Worm (Caenorhabditis elegans) whole organism, L2 larva: ENCODE data around the gene nhr-270.

Source experiments
- F13H6.1 ChIP-seq: sonication (generic microtip); optimal IDR thresholded peaks from 2 replicates; lab custom pipeline; 2016; ENCODE audit warnings: missing genetic modification characterization, missing compliant biosample characterization
- Y55F3AM.14 ChIP-seq: fragments of 200-800 bp; sonication (Bioruptor generic); optimal IDR thresholded peaks from 2 replicates; lab custom pipeline; 2018; ENCODE audit warnings: mild to moderate bottlenecking, missing genetic modification characterization, missing compliant biosample characterization
- ZK546.5 ChIP-seq: sonication (generic microtip); optimal IDR thresholded peaks from 2 replicates; lab custom pipeline; 2017; ENCODE audit warnings: missing biosample characterization, missing genetic modification characterization
- alr-1 ChIP-seq: fragments of 150-350 bp; optimal IDR thresholded peaks from 2 replicates; lab custom pipeline; 2014; ENCODE audit warnings: missing biosample characterization, missing genetic modification characterization
- aly-2 ChIP-seq: fragments of 150-350 bp; optimal IDR thresholded peaks from 2 replicates; lab custom pipeline; 2014; ENCODE audit warnings: missing biosample characterization, missing genetic modification characterization
- ceh-16 ChIP-seq: fragments of 150-350 bp; optimal IDR thresholded peaks from 2 replicates; lab custom pipeline; 2014; ENCODE audit warnings: missing biosample characterization, missing genetic modification characterization
- ceh-82 ChIP-seq: fragments of 150-350 bp; optimal IDR thresholded peaks from 2 replicates; lab custom pipeline; 2014; ENCODE audit warnings: missing biosample characterization, missing genetic modification characterization
- crh-2 ChIP-seq: sonication (generic microtip); optimal IDR thresholded peaks from 2 replicates; lab custom pipeline; 2017; ENCODE audit warnings: missing biosample characterization, missing genetic modification characterization
- dmd-4 ChIP-seq: sonication (generic microtip); optimal IDR thresholded peaks from 2 replicates; lab custom pipeline; 2017; ENCODE audit warnings: missing biosample characterization, missing genetic modification characterization
- elt-1 ChIP-seq: fragments of 150-350 bp; optimal IDR thresholded peaks from 2 replicates; lab custom pipeline; 2014; ENCODE audit warnings: missing biosample characterization, missing genetic modification characterization
- fos-1 ChIP-seq: fragments of 150-350 bp; optimal IDR thresholded peaks from 2 replicates; lab custom pipeline; 2014; ENCODE audit warnings: missing biosample characterization, missing genetic modification characterization
- lin-11 ChIP-seq: fragments of 150-350 bp; sonication (generic microtip); optimal IDR thresholded peaks from 2 replicates; lab custom pipeline; 2014; ENCODE audit warnings: missing biosample characterization, missing genetic modification characterization, inconsistent platforms, mixed read lengths
- lin-13 ChIP-seq: fragments of 150-350 bp; optimal IDR thresholded peaks from 2 replicates; lab custom pipeline; 2014; ENCODE audit warnings: missing biosample characterization, missing genetic modification reagents, missing genetic modification characterization
- lin-39 ChIP-seq: fragments of 150-350 bp; optimal IDR thresholded peaks from 2 replicates; lab custom pipeline; 2014; ENCODE audit warnings: missing biosample characterization, missing genetic modification reagents, missing genetic modification characterization
- lsy-2 ChIP-seq, 2 experiments: fragments of 150-350 bp in 1 of 2; sonication (generic microtip) in 1 of 2; optimal IDR thresholded peaks; 2 replicates each; lab custom pipeline; 2014 to 2017; ENCODE audit warnings: missing biosample characterization in 2 of 2, missing genetic modification characterization in 2 of 2
- mab-5 ChIP-seq: fragments of 150-350 bp; optimal IDR thresholded peaks from 2 replicates; lab custom pipeline; 2014; ENCODE audit warnings: missing biosample characterization, missing genetic modification characterization
- mdl-1 ChIP-seq, 2 experiments: fragments of 150-350 bp in 1 of 2; sonication (generic microtip) in 1 of 2; optimal IDR thresholded peaks; 2 replicates each; lab custom pipeline; 2017; ENCODE audit warnings: missing biosample characterization in 2 of 2, missing genetic modification characterization in 2 of 2
- nhr-11 ChIP-seq: fragments of 150-350 bp; optimal IDR thresholded peaks from 2 replicates; lab custom pipeline; 2014; ENCODE audit warnings: missing biosample characterization, missing genetic modification characterization
- nhr-21 ChIP-seq: fragments of 150-350 bp; optimal IDR thresholded peaks from 2 replicates; lab custom pipeline; 2014; ENCODE audit warnings: missing biosample characterization, missing genetic modification characterization
- nhr-23 ChIP-seq: fragments of 150-350 bp; optimal IDR thresholded peaks from 2 replicates; lab custom pipeline; 2014; ENCODE audit warnings: missing biosample characterization, missing genetic modification reagents, missing genetic modification characterization
- nhr-25 ChIP-seq: fragments of 150-350 bp; sonication (generic microtip); optimal IDR thresholded peaks from 3 replicates; lab custom pipeline; 2014; ENCODE audit warnings: missing biosample characterization, missing genetic modification characterization
- nhr-6 ChIP-seq: fragments of 150-350 bp; optimal IDR thresholded peaks from 2 replicates; lab custom pipeline; 2014; ENCODE audit warnings: missing biosample characterization, missing genetic modification characterization
- peb-1 ChIP-seq: fragments of 150-350 bp; optimal IDR thresholded peaks from 2 replicates; lab custom pipeline; 2014; ENCODE audit warnings: missing biosample characterization, missing genetic modification characterization
- sem-4 ChIP-seq: fragments of 150-350 bp; optimal IDR thresholded peaks from 2 replicates; lab custom pipeline; 2014; ENCODE audit warnings: missing biosample characterization, missing genetic modification reagents, missing genetic modification characterization
- sma-3 ChIP-seq: sonication (generic microtip); optimal IDR thresholded peaks from 2 replicates; lab custom pipeline; 2016; ENCODE audit warnings: missing genetic modification reagents, missing genetic modification characterization, missing compliant biosample characterization
- sma-9 ChIP-seq, 2 experiments: fragments of 150-350 bp in 1 of 2; sonication (generic microtip) in 1 of 2; optimal IDR thresholded peaks; 2 replicates each; lab custom pipeline; 2014 to 2016; ENCODE audit warnings: missing genetic modification characterization in 2 of 2, mild to moderate bottlenecking in 1 of 2, missing biosample characterization in 1 of 2, missing compliant biosample characterization in 1 of 2, missing genetic modification reagents in 1 of 2, moderate library complexity in 1 of 2
- unc-55 ChIP-seq: fragments of 150-350 bp; sonication (generic microtip); optimal IDR thresholded peaks from 3 replicates; lab custom pipeline; 2014; ENCODE audit warnings: missing biosample characterization, missing genetic modification reagents, missing genetic modification characterization
- unc-62 ChIP-seq: fragments of 150-350 bp; optimal IDR thresholded peaks from 2 replicates; lab custom pipeline; 2014; ENCODE audit warnings: missing biosample characterization, missing genetic modification reagents, missing genetic modification characterization
- zag-1 ChIP-seq: fragments of 150-350 bp; optimal IDR thresholded peaks from 2 replicates; lab custom pipeline; 2014; ENCODE audit warnings: missing biosample characterization, missing genetic modification characterization
- ztf-1 ChIP-seq: fragments of 200-800 bp; sonication (Bioruptor generic); conservative IDR thresholded peaks from 2 replicates; pipeline ENCODE4 v1.3.6; 2022; ENCODE audit warnings: missing genetic modification characterization, missing compliant biosample characterization
- ztf-11 ChIP-seq: sonication (generic microtip); optimal IDR thresholded peaks from 2 replicates; lab custom pipeline; 2017; ENCODE audit warnings: missing biosample characterization, missing genetic modification characterization

The nhr-270 gene

DNA sequence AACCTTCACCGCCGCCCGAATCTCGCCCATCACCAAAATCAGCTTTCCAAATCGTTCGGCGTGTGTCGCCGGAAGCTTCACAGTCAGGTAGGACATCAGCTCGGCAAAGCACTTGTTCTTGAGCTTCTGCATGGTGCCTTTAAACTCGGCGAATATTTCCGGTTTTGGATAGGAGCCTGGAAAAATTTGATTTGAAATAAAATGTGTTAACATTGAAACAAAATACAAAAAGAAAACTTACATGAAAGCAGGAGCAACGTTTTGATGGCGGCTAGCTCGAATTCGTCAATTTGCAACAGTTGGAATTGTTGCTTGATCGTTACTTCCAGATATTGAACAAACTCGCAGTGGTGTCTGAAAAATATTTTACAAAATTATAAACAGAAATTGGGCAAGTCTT, 1.8 kb downstream of the nhr-270 start:
- TF ChIP-seq fos-1 (no peak), F13H6.1 (no peak), alr-1 (tag; lab: Kevin White, UChicago) (no peak), mdl-1 (tag; optimal IDR thresholded peaks at IDR 0.05; lab: Kevin White, UChicago) (no peak), lsy-2 (tag; optimal IDR thresholded peaks at IDR 0.05; lab: Kevin White, UChicago) (no peak)

DNA sequence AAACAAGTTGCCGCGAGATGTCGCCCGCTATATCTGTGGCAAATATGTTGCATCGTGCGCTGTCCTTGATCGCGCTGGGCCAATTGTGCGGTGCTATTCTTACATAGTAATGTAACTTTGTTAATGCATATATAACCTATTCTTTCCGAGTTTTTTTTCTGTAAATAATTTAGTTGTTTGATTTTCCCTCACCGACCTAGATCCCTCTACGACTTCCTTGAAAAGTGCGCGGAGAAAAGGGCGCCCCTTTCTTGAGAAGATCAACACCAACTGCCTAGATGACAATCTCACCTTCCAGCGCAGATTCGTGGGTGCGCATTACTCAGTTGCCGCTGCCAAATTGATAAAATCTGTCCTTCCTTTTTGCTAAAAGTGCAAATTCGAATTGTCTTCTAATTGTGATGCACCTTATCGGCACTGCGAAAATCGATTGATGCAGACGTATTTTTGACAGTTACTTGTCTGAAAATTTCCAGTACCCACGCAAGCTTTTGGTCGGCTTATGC, 2.9 kb downstream of the nhr-270 start:
- TF ChIP-seq unc-62 (GFP tag; lab: Kevin White, UChicago) (no peak), sma-9 (GFP tag; optimal IDR thresholded peaks at IDR 0.05; lab: Kevin White, UChicago) (peak; percentile 77), sma-9 (tag; optimal IDR thresholded peaks at IDR 0.05; lab: Kevin White, UChicago) (no peak), elt-1 (tag; lab: Kevin White, UChicago) (peak; percentile 89), ceh-16 (tag; lab: Kevin White, UChicago) (peak; percentile 33)

DNA sequence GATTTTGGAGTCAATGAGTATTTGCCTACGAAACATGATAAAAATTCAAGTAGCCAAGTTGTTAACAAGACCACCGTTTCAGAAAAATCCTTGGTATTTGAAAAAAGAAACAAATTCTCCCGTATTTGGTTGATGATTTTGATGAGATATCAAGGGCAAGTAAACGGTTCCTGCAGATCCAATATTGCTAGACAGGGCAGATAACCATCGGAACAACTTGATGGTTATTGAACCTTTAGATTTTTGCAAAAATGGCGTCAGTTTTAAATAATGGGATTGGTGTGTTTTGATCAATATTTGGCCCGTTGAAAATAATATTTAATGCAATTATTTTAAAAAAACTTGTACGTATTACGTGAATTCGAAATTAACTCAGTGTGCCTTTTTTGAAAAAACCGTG, 4.3 kb downstream of the nhr-270 start:
- TF ChIP-seq zag-1 (tag; lab: Kevin White, UChicago) (no peak), unc-55 (no peak), sma-3 (GFP tag; lab: Kevin White, UChicago) (no peak), elt-1 (tag; lab: Kevin White, UChicago) (peak; percentile 3), lsy-2 (tag; optimal IDR thresholded peaks at IDR 0.05; lab: Kevin White, UChicago) (no peak), nhr-21 (no peak), F13H6.1 (no peak), dmd-4 (tag; lab: Kevin White, UChicago) (no peak), alr-1 (tag; lab: Kevin White, UChicago) (no peak), sma-9 (GFP tag; optimal IDR thresholded peaks at IDR 0.05; lab: Kevin White, UChicago) (peak; percentile 70), sma-9 (tag; optimal IDR thresholded peaks at IDR 0.05; lab: Kevin White, UChicago) (no peak), mdl-1 (tag; optimal IDR thresholded peaks at IDR 0.05; lab: Kevin White, UChicago) (no peak), sem-4 (tag; lab: Kevin White, UChicago) (no peak), nhr-11 (tag; lab: Kevin White, UChicago) (no peak)

ce11 chrV:797241-797640, 7.3 kb downstream of the nhr-270 start:
- TF ChIP-seq nhr-23: no peak
- TF ChIP-seq crh-2 (tag; lab: Kevin White, UChicago): no peak
- no peak for TF ChIP-seq mab-5
- TF ChIP-seq nhr-6: no peak
- TF ChIP-seq ceh-82: no peak
- TF ChIP-seq ztf-1 (GFP tag; lab: Robert Waterston, UW): no peak
- no peak for TF ChIP-seq unc-62 (GFP tag; lab: Kevin White, UChicago)
- TF ChIP-seq zag-1 (tag; lab: Kevin White, UChicago): no peak
- no peak for TF ChIP-seq mdl-1 (tag; optimal IDR thresholded peaks at IDR 0.05; lab: Kevin White, UChicago)
- no peak for TF ChIP-seq aly-2 (tag; lab: Kevin White, UChicago)
- no peak for TF ChIP-seq Y55F3AM.14 (GFP tag; lab: Kevin White, UChicago)
- TF ChIP-seq lin-13 (GFP tag; lab: Kevin White, UChicago): no peak

DNA sequence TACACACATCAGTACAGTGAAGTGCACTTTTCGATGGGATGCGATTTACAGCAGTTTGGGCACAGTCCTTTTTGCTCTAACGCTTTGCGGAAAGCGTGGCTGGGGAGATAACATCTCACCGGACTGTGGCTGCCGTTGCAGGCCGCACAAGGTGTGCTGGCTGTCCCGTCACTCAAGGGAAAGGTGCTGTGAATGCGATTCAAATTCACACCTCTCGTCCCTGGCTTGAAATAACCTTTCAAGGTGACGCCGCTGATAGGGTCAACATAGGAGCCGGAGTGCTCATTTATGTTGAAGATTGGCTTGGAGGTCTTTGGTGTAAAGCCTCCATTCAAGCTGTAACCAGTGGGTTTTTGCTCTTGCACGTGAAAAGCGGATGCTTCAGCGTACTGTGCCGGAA, 10.4 kb downstream of the nhr-270 start:
- TF ChIP-seq lin-11 (tag; lab: Kevin White, UChicago): no peak
- no peak for TF ChIP-seq fos-1
- no peak for TF ChIP-seq dmd-4 (tag; lab: Kevin White, UChicago)
- no peak for TF ChIP-seq ZK546.5 (tag; lab: Kevin White, UChicago)
- no peak for TF ChIP-seq zag-1 (tag; lab: Kevin White, UChicago)
- TF ChIP-seq aly-2 (tag; lab: Kevin White, UChicago): no peak
- no peak for TF ChIP-seq ztf-11 (tag; lab: Kevin White, UChicago)
- no peak for TF ChIP-seq nhr-11 (tag; lab: Kevin White, UChicago)
- TF ChIP-seq unc-55: no peak
- TF ChIP-seq elt-1 (tag; lab: Kevin White, UChicago): no peak
- no peak for TF ChIP-seq lin-39

ce11 chrV:782432-782831, 22.1 kb downstream of the nhr-270 start, which contains the start of gene srab-16:
srab-16 (plus strand) TSS chrV:782732.
- TF ChIP-seq nhr-25 (tag; lab: Kevin White, UChicago) (no peak), ztf-11 (tag; lab: Kevin White, UChicago) (no peak), sma-9 (GFP tag; optimal IDR thresholded peaks at IDR 0.05; lab: Kevin White, UChicago) (no peak), sma-9 (tag; optimal IDR thresholded peaks at IDR 0.05; lab: Kevin White, UChicago) (no peak), ztf-1 (GFP tag; lab: Robert Waterston, UW) (no peak), crh-2 (tag; lab: Kevin White, UChicago) (no peak), peb-1 (tag; lab: Kevin White, UChicago) (no peak)
- TF ChIP-seq, all 48 proteins: peak for 0
